Worm (Caenorhabditis elegans): ENCODE data around the gene srz-25.

- TF ChIP-seq hmbx-1 (tag; optimal IDR thresholded peaks at IDR 0.05) = no peak
- no peak for TF ChIP-seq hnd-1 (tag; optimal IDR thresholded peaks at IDR 0.05)
- TF ChIP-seq aly-1 (tag; optimal IDR thresholded peaks at IDR 0.05) = no peak
- TF ChIP-seq ceh-36 (tag; optimal IDR thresholded peaks at IDR 0.05) = no peak
- TF ChIP-seq ama-1 (optimal IDR thresholded peaks at IDR 0.05) = no peak
- TF ChIP-seq ets-7 (tag; optimal IDR thresholded peaks at IDR 0.05) = no peak
These were observed 7.2 kb upstream of the srz-25 start for ce11 chrV:17533200-17533599.
